Worm (Caenorhabditis elegans) whole organism, L4/young adult: ENCODE data around the gene acox-3.

ENCODE experiments used
- dao-5 ChIP-seq: sonication (generic microtip); optimal IDR thresholded peaks from 2 replicates; lab custom pipeline; 2016; ENCODE audit warnings: missing genotype, missing genetic modification characterization, moderate library complexity, missing compliant biosample characterization
- him-1 ChIP-seq: sonication (generic microtip); optimal IDR thresholded peaks from 2 replicates; lab custom pipeline; 2016; ENCODE audit warnings: missing genotype, missing genetic modification reagents, missing genetic modification characterization, missing compliant biosample characterization

- no peak for TF ChIP-seq him-1 (tag; lab: Kevin White, UChicago)
- no peak for TF ChIP-seq dao-5 (tag; lab: Kevin White, UChicago)
Measured at ce11 chrIV:6269346-6269745, 21.1 kb upstream of the acox-3 start, which contains the start of gene srv-30.
